Worm (Caenorhabditis elegans) whole organism, young adult: ENCODE measurements around the gene exp-1.

ENCODE experiments used
- B0019.2 ChIP-seq: fragments of 200-800 bp; sonication (Bioruptor generic); conservative IDR thresholded peaks from 2 replicates; pipeline ENCODE4 v1.3.6; 2022; ENCODE audit warnings: missing genetic modification reagents, missing genetic modification characterization, missing compliant biosample characterization
- B0261.1 ChIP-seq: sonication (generic microtip); optimal IDR thresholded peaks from 2 replicates; lab custom pipeline; 2016; ENCODE audit warnings: mild to moderate bottlenecking, missing genetic modification characterization, moderate library complexity, missing compliant biosample characterization
- C17E4.6 ChIP-seq: fragments of 200-800 bp; sonication (Bioruptor generic); IDR thresholded peaks from 2 replicates; pipeline ENCODE4 v1.3.6; 2022; ENCODE audit warnings: missing genetic modification reagents, missing genetic modification characterization, missing compliant biosample characterization
- D2030.7 ChIP-seq: fragments of 200-800 bp; sonication (Bioruptor generic); IDR thresholded peaks from 2 replicates; pipeline ENCODE4 v1.3.6; 2022; ENCODE audit warnings: missing genetic modification reagents, missing genetic modification characterization, missing compliant biosample characterization
- F10E7.11 ChIP-seq: sonication (generic microtip); optimal IDR thresholded peaks from 2 replicates; lab custom pipeline; 2017; ENCODE audit warnings: mild to moderate bottlenecking, missing genetic modification characterization, moderate library complexity, missing compliant biosample characterization
- F23B12.7 ChIP-seq: sonication (generic microtip); optimal IDR thresholded peaks from 2 replicates; lab custom pipeline; 2017; ENCODE audit warnings: missing genetic modification characterization, mild to moderate bottlenecking, missing compliant biosample characterization, antibody characterized with exemption, moderate library complexity; ENCODE audit not compliant: insufficient read depth
- F39B2.1 ChIP-seq: fragments of 200-800 bp; sonication (Bioruptor generic); IDR thresholded peaks from 2 replicates; pipeline ENCODE4 v1.3.6; 2022; ENCODE audit warnings: missing genetic modification reagents, missing genetic modification characterization, missing compliant biosample characterization
- F57A8.1 ChIP-seq: fragments of 200-800 bp; sonication (Bioruptor generic); optimal IDR thresholded peaks from 2 replicates; lab custom pipeline; 2018; ENCODE audit warnings: mild to moderate bottlenecking, missing genetic modification characterization, moderate library complexity, missing compliant biosample characterization
- F57C9.4 ChIP-seq: sonication (generic microtip); optimal IDR thresholded peaks from 2 replicates; lab custom pipeline; 2017; ENCODE audit warnings: mild to moderate bottlenecking, missing genetic modification characterization, missing compliant biosample characterization
- K11D2.4 ChIP-seq: fragments of 200-800 bp; sonication (Bioruptor generic); IDR thresholded peaks from 2 replicates; pipeline ENCODE4 v1.3.6; 2022; ENCODE audit warnings: missing genetic modification reagents, missing genetic modification characterization, missing compliant biosample characterization
- T26A5.8 ChIP-seq: sonication (generic microtip); optimal IDR thresholded peaks from 2 replicates; lab custom pipeline; 2016; ENCODE audit warnings: missing genetic modification characterization, missing compliant biosample characterization
- akir-1 ChIP-seq: fragments of 200-800 bp; sonication (Bioruptor generic); optimal IDR thresholded peaks from 2 replicates; lab custom pipeline; 2018; ENCODE audit warnings: mild to moderate bottlenecking, missing genetic modification characterization, moderate library complexity, missing compliant biosample characterization
- attf-3 ChIP-seq: fragments of 200-800 bp; sonication (Bioruptor generic); conservative IDR thresholded peaks from 2 replicates; pipeline ENCODE4 v1.3.6; 2022; ENCODE audit warnings: missing genetic modification reagents, missing genetic modification characterization, missing compliant biosample characterization
- bed-2 ChIP-seq: fragments of 200-800 bp; sonication (Bioruptor generic); IDR thresholded peaks from 2 replicates; pipeline ENCODE4 v1.3.6; 2022; ENCODE audit warnings: missing genetic modification reagents, missing genetic modification characterization, missing compliant biosample characterization
- ceh-100 ChIP-seq: fragments of 200-800 bp; sonication (Bioruptor generic); IDR thresholded peaks from 2 replicates; pipeline ENCODE4 v1.3.6; 2022; ENCODE audit warnings: missing genetic modification reagents, missing genetic modification characterization, missing compliant biosample characterization
- ceh-40 ChIP-seq: fragments of 200-800 bp; sonication (Bioruptor generic); IDR thresholded peaks from 2 replicates; pipeline ENCODE4 v1.3.6; 2022; ENCODE audit warnings: missing genetic modification characterization, missing compliant biosample characterization
- chd-7 ChIP-seq: sonication (generic microtip); optimal IDR thresholded peaks from 2 replicates; lab custom pipeline; 2016; ENCODE audit warnings: mild to moderate bottlenecking, missing genetic modification characterization, moderate library complexity, missing compliant biosample characterization
- die-1 ChIP-seq: sonication (generic microtip); optimal IDR thresholded peaks from 2 replicates; lab custom pipeline; 2016; ENCODE audit warnings: missing genotype, mild to moderate bottlenecking, missing genetic modification characterization, missing compliant biosample characterization
- dox-1 ChIP-seq: fragments of 200-800 bp; sonication (Bioruptor generic); IDR thresholded peaks from 2 replicates; pipeline ENCODE4 v1.3.6; 2022; ENCODE audit warnings: missing genetic modification reagents, missing genetic modification characterization, missing compliant biosample characterization
- efl-1 ChIP-seq: fragments of 150-350 bp; optimal IDR thresholded peaks from 2 replicates; lab custom pipeline; 2014; ENCODE audit warnings: missing biosample characterization, missing genetic modification reagents, missing genetic modification characterization
- gei-17 ChIP-seq: fragments of 200-800 bp; sonication (Bioruptor generic); optimal IDR thresholded peaks from 2 replicates; lab custom pipeline; 2018; ENCODE audit warnings: mild to moderate bottlenecking, missing genetic modification characterization, missing compliant biosample characterization
- hlh-26 ChIP-seq: fragments of 200-800 bp; sonication (Bioruptor generic); conservative IDR thresholded peaks from 2 replicates; pipeline ENCODE4 v1.3.6; 2022; ENCODE audit warnings: missing genetic modification reagents, missing genetic modification characterization, missing compliant biosample characterization
- hrde-1 ChIP-seq: sonication (generic microtip); optimal IDR thresholded peaks from 2 replicates; lab custom pipeline; 2016; ENCODE audit warnings: missing genetic modification characterization, mild to moderate bottlenecking, missing compliant biosample characterization, moderate library complexity, missing genotype, missing genetic modification reagents, borderline replicate concordance
- lir-1 ChIP-seq: fragments of 200-800 bp; sonication (Bioruptor generic); conservative IDR thresholded peaks from 2 replicates; pipeline ENCODE4 v1.3.6; 2022; ENCODE audit warnings: missing genetic modification reagents, missing genetic modification characterization, missing compliant biosample characterization
- mxl-1 ChIP-seq: sonication (generic microtip); optimal IDR thresholded peaks from 2 replicates; lab custom pipeline; 2016; ENCODE audit warnings: missing genetic modification characterization, missing compliant biosample characterization
- nfya-2 ChIP-seq: fragments of 200-800 bp; sonication (Bioruptor generic); IDR thresholded peaks from 2 replicates; pipeline ENCODE4 v1.3.6; 2022; ENCODE audit warnings: missing genetic modification reagents, missing genetic modification characterization, missing compliant biosample characterization
- nhr-120 ChIP-seq: fragments of 200-800 bp; sonication (Bioruptor generic); IDR thresholded peaks from 2 replicates; pipeline ENCODE4 v1.3.6; 2022; ENCODE audit warnings: missing genetic modification characterization, missing compliant biosample characterization
- nhr-27 ChIP-seq: fragments of 200-800 bp; sonication (Bioruptor generic); optimal IDR thresholded peaks from 2 replicates; lab custom pipeline; 2018; ENCODE audit warnings: mild to moderate bottlenecking, missing genetic modification characterization, moderate library complexity, missing compliant biosample characterization
- nhr-80 ChIP-seq: sonication (generic microtip); optimal IDR thresholded peaks from 2 replicates; lab custom pipeline; 2016; ENCODE audit warnings: missing genetic modification characterization, missing compliant biosample characterization
- nhr-90 ChIP-seq: sonication (generic microtip); optimal IDR thresholded peaks from 2 replicates; lab custom pipeline; 2016; ENCODE audit warnings: missing genotype, mild to moderate bottlenecking, missing genetic modification characterization, missing compliant biosample characterization
- pha-4 ChIP-seq: fragments of 150-350 bp; sonication (generic microtip); optimal IDR thresholded peaks from 2 replicates; lab custom pipeline; 2014; ENCODE audit warnings: missing biosample characterization, missing genetic modification reagents, missing genetic modification characterization
- sea-2 ChIP-seq: fragments of 200-800 bp; sonication (Bioruptor generic); IDR thresholded peaks from 2 replicates; pipeline ENCODE4 v1.3.6; 2022; ENCODE audit warnings: missing genetic modification characterization, missing compliant biosample characterization
- somi-1 ChIP-seq: fragments of 200-800 bp; sonication (Bioruptor generic); optimal IDR thresholded peaks from 2 replicates; lab custom pipeline; 2018; ENCODE audit warnings: mild to moderate bottlenecking, missing genetic modification characterization, missing compliant biosample characterization
- ztf-25 ChIP-seq: fragments of 200-800 bp; sonication (Bioruptor generic); IDR thresholded peaks from 2 replicates; pipeline ENCODE4 v1.3.6; 2022; ENCODE audit warnings: missing genetic modification reagents, missing genetic modification characterization, missing compliant biosample characterization
- ztf-26 ChIP-seq: sonication (generic microtip); optimal IDR thresholded peaks from 2 replicates; lab custom pipeline; 2017; ENCODE audit warnings: missing genetic modification characterization, missing compliant biosample characterization

The exp-1 gene

DNA sequence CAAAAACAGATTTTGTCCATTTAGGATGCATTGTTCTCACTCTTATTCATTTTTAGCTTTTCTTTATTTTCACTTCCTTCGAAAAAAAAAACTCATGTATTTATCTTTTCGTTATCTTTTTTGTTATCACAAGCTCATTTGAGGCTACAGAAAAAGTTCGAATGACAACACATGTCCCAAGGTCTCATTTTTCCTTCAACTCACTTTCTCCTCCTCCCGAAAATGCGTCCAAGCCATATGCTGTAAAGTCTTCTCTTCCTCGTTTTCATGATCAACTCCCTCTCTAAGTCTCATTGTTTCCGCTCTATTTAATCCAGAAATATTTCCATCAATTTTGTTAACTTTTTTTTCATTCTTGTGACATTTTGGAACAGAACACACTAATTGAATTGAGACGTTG, 20.4 kb upstream of the exp-1 start:
- no peak for TF ChIP-seq hlh-26 (GFP tag; lab: Robert Waterston, UW)
- no peak for TF ChIP-seq F23B12.7
- no peak for TF ChIP-seq ztf-25
- TF ChIP-seq akir-1: no peak
- no peak for TF ChIP-seq efl-1 (GFP tag; lab: Kevin White, UChicago)
- no peak for TF ChIP-seq lir-1 (GFP tag; lab: Robert Waterston, UW)
- no peak for TF ChIP-seq chd-7

ce11 chrII:6180552-6180951, 19.7 kb upstream of the exp-1 start:
- TF ChIP-seq nhr-80 (peak; percentile 52), F57A8.1 (GFP tag; lab: Kevin White, UChicago) (no peak)

DNA sequence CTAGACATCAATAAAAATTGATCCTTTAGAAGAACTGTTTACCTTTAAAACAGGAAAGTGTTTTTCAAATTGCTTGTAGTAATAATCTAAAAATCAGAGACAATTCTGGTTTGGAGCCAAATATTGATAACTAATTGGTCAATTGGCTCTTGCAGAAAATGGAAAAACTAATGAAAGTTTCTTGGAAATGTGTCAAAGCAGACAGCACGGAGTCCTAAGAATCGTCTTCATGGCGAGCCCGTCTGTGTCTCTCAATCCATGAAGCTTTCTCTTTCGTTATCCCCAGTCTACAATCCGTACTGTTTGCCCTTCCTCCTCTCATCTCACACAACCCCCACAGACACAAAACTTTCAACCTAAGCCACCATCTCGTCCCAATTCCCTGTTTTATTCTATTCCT, 18.6 kb upstream of the exp-1 start, which contains the start of gene F40H3.1:
Gene F40H3.1 (plus strand): TSS at position 301 of the 400 bp plus-strand sequence.
- TF ChIP-seq hrde-1 (tag; lab: Kevin White, UChicago) (no peak), mxl-1 (tag; lab: Kevin White, UChicago) (no peak), B0261.1 (tag; lab: Kevin White, UChicago) (no peak), sea-2 (GFP tag; lab: Robert Waterston, UW) (no peak), bed-2 (GFP tag; lab: Robert Waterston, UW) (no peak), attf-3 (GFP tag; lab: Robert Waterston, UW) (no peak), ceh-40 (GFP tag; lab: Robert Waterston, UW) (no peak), nhr-90 (tag; lab: Kevin White, UChicago) (no peak), dox-1 (GFP tag; lab: Robert Waterston, UW) (no peak), F39B2.1 (GFP tag; lab: Robert Waterston, UW) (no peak), nfya-2 (GFP tag; lab: Robert Waterston, UW) (no peak)

DNA sequence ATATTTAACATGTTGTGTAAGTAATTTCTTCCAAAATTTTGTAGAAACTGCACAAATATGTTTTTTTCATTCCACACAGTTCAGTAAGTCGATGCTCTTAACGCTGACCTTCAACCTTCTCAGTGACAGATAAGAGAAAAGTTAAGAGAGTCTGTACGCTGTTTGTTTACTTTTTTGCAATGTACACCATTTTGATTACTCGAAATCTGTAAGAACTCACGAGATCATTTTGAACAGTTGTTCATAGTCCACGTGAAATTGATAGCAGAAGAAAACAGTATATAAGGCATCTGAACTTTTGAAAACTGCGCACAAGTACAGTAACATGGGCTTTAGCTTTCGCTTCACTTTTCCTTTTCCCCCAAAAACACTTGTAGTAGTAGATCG, 17.8 kb upstream of the exp-1 start:
- no peak for TF ChIP-seq K11D2.4 (GFP tag; lab: Robert Waterston, UW)
- TF ChIP-seq T26A5.8 (tag; lab: Kevin White, UChicago): no peak
- no peak for TF ChIP-seq hrde-1 (tag; lab: Kevin White, UChicago)
- TF ChIP-seq gei-17: no peak
- TF ChIP-seq nhr-120 (GFP tag; lab: Robert Waterston, UW): no peak
- no peak for TF ChIP-seq pha-4
- TF ChIP-seq akir-1: no peak
- TF ChIP-seq die-1 (tag; lab: Kevin White, UChicago): no peak
- TF ChIP-seq somi-1 (GFP tag; lab: Kevin White, UChicago): no peak
- TF ChIP-seq B0261.1 (tag; lab: Kevin White, UChicago): no peak
- TF ChIP-seq ceh-100 (GFP tag; lab: Robert Waterston, UW): no peak
- no peak for TF ChIP-seq mxl-1 (tag; lab: Kevin White, UChicago)
- TF ChIP-seq F57C9.4: no peak
- TF ChIP-seq D2030.7 (GFP tag; lab: Robert Waterston, UW): no peak
- no peak for TF ChIP-seq C17E4.6 (GFP tag; lab: Robert Waterston, UW)
- no peak for TF ChIP-seq nfya-2 (GFP tag; lab: Robert Waterston, UW)

DNA sequence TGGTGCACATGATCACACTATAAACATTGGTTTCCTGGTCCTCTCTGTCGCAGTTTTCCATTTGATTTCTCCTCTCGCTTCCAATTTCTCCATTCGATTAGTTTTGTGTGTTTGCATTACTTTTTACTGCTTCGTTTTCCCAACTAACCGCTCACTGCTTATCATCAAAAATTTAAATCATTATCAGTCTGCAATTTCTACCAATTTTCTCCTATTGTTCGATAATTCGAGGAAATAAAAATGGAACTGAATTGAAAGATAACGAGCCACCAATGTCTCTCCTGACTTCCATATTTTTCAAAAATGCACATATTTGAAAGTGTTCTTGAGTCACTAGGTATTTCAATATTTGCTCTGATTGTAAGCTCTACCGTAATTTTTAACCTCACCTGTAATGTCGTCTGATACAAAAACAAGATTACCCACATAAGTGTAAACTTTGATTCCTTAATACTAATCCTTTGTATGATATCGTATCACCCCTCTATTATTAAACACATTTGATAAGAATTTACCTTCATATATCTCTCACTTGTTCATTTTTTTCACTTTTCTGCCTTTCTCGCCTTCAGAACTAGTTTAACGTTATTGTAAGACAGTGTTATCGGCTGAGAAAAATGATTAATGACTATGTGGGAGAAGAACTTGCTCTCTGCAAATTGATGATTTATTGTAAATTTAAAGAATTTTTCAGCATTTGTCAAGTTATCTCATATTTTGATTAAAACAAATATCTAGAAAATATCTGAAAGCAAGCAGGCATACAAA, 17.3 kb upstream of the exp-1 start:
- no peak for TF ChIP-seq nhr-27
- TF ChIP-seq ztf-26 (tag; lab: Kevin White, UChicago): no peak
- 0 out of 2 replicates have a peak, but pooled peaks have one; percentile 11 for TF ChIP-seq dox-1 (GFP tag; lab: Robert Waterston, UW)
- no peak for TF ChIP-seq F10E7.11 (tag; lab: Kevin White, UChicago)
- no peak for TF ChIP-seq mxl-1 (tag; lab: Kevin White, UChicago)
- peak; percentile 87 for TF ChIP-seq nhr-80
- no peak for TF ChIP-seq B0019.2 (GFP tag; lab: Robert Waterston, UW)
